Fruit fly (Drosophila melanogaster) whole organism, embryonic: ENCODE data around the gene Lmpt.

Source experiments
- Adf1 ChIP-seq: fragments of 200-800 bp; sonication (Bioruptor generic); IDR thresholded peaks from 2 replicates; pipeline ENCODE4 v1.3.6; 2022; ENCODE audit warnings: missing biosample characterization, missing genetic modification characterization
- Aef1 ChIP-seq: fragments of 200-800 bp; sonication (Bioruptor generic); IDR thresholded peaks from 3 replicates; pipeline ENCODE4 v1.3.6; 2022; ENCODE audit warnings: missing biosample characterization, missing genetic modification characterization
- Awh ChIP-seq: fragments of 200-800 bp; sonication (Bioruptor generic); IDR thresholded peaks from 2 replicates; pipeline ENCODE4, ENCODE4 v1.3.6; 2022; ENCODE audit warnings: missing biosample characterization, missing genetic modification characterization
- B-H1 ChIP-seq: fragments of 200-800 bp; sonication (Bioruptor generic); IDR thresholded peaks from 3 replicates; pipeline ENCODE4 v1.3.6; 2022; ENCODE audit warnings: missing biosample characterization, missing genetic modification characterization
- CG10321 ChIP-seq: fragments of 200-800 bp; sonication (Bioruptor generic); IDR thresholded peaks from 2 replicates; pipeline ENCODE4 v1.3.6; 2022; ENCODE audit warnings: missing biosample characterization, missing genetic modification characterization
- CG12071 ChIP-seq: fragments of 200-800 bp; sonication (Bioruptor generic); optimal IDR thresholded peaks from 3 replicates; lab custom pipeline; 2018; ENCODE audit warnings: missing biosample characterization, mild to moderate bottlenecking, missing genetic modification characterization
- CG13287 ChIP-seq: fragments of 200-800 bp; sonication (Bioruptor generic); IDR thresholded peaks from 2 replicates; pipeline ENCODE4 v1.3.6; 2022; ENCODE audit warnings: missing biosample characterization, missing genetic modification characterization; ENCODE audit not compliant: partially characterized antibody
- CG13775 ChIP-seq: fragments of 200-800 bp; sonication (Bioruptor generic); optimal IDR thresholded peaks from 3 replicates; lab custom pipeline; 2017; ENCODE audit warnings: missing biosample characterization, mild to moderate bottlenecking, missing genetic modification characterization
- CG13894 ChIP-seq: fragments of 200-800 bp; sonication (Bioruptor generic); optimal IDR thresholded peaks from 3 replicates; lab custom pipeline; 2018; ENCODE audit warnings: missing biosample characterization, mild to moderate bottlenecking, missing genetic modification characterization, moderate library complexity
- CG14050 ChIP-seq: fragments of 200-800 bp; sonication (Bioruptor generic); IDR thresholded peaks from 3 replicates; pipeline ENCODE4 v1.3.6; 2022; ENCODE audit warnings: missing biosample characterization, missing genetic modification characterization
- CG14965 ChIP-seq: fragments of 200-800 bp; sonication (Bioruptor generic); optimal IDR thresholded peaks from 2 replicates; lab custom pipeline; 2016; ENCODE audit warnings: missing biosample characterization, missing genetic modification characterization, borderline replicate concordance
- CG17829 ChIP-seq: fragments of 200-800 bp; optimal IDR thresholded peaks from 2 replicates; lab custom pipeline; 2019; ENCODE audit warnings: missing biosample characterization, mild to moderate bottlenecking, missing genetic modification characterization, moderate library complexity
- CG2120 ChIP-seq: fragments of 200-800 bp; sonication (Bioruptor generic); optimal IDR thresholded peaks from 3 replicates; lab custom pipeline; 2016; ENCODE audit warnings: missing biosample characterization, missing genetic modification characterization
- CG2889 ChIP-seq: fragments of 200-800 bp; sonication (Bioruptor generic); IDR thresholded peaks from 3 replicates; pipeline ENCODE4 v1.3.6; 2022; ENCODE audit warnings: missing biosample characterization, missing genetic modification characterization
- CG3065 ChIP-seq: fragments of 200-800 bp; sonication (Bioruptor generic); optimal IDR thresholded peaks from 2 replicates; lab custom pipeline; 2016; ENCODE audit warnings: missing biosample characterization, missing genetic modification characterization
- CG33213 ChIP-seq: fragments of 200-800 bp; sonication (Bioruptor generic); optimal IDR thresholded peaks from 3 replicates; lab custom pipeline; 2016; ENCODE audit warnings: missing biosample characterization, missing genetic modification characterization
- CG4282 ChIP-seq: fragments of 200-800 bp; sonication (Bioruptor generic); optimal IDR thresholded peaks from 2 replicates; lab custom pipeline; 2016; ENCODE audit warnings: missing biosample characterization, missing genetic modification characterization
- CG43689 ChIP-seq: fragments of 200-800 bp; sonication (Bioruptor generic); IDR thresholded peaks from 2 replicates; pipeline ENCODE4 v1.3.6; 2022; ENCODE audit warnings: missing biosample characterization, missing genetic modification characterization
- CG6765 ChIP-seq: fragments of 200-800 bp; sonication (Bioruptor generic); optimal IDR thresholded peaks from 3 replicates; lab custom pipeline; 2017; ENCODE audit warnings: missing biosample characterization, mild to moderate bottlenecking, missing genetic modification characterization
- CG7987 ChIP-seq: fragments of 200-800 bp; sonication (Bioruptor generic); optimal IDR thresholded peaks from 2 replicates; lab custom pipeline; 2018; ENCODE audit warnings: missing biosample characterization, mild to moderate bottlenecking, missing genetic modification characterization, moderate library complexity
- CG8765 ChIP-seq: fragments of 200-800 bp; sonication (Bioruptor generic); IDR thresholded peaks from 2 replicates; pipeline ENCODE4 v1.3.6; 2022; ENCODE audit warnings: missing biosample characterization, missing genetic modification characterization
- CG9609 ChIP-seq: fragments of 200-800 bp; sonication (Bioruptor generic); optimal IDR thresholded peaks from 3 replicates; lab custom pipeline; 2016; ENCODE audit warnings: missing biosample characterization, missing genetic modification characterization
- D ChIP-seq, 2 experiments: fragments of 200-800 bp in 1 of 2; fragments of >200 bp in 1 of 2; sonication (Bioruptor generic) in 1 of 2; optimal IDR thresholded peaks; 2 replicates in 1 of 2; 3 replicates in 1 of 2; lab custom pipeline; 2017; ENCODE audit warnings: mild to moderate bottlenecking in 1 of 2, missing biosample characterization in 1 of 2, missing genetic modification characterization in 1 of 2, missing genetic modification reagents in 1 of 2
- Doc2 ChIP-seq: fragments of 200-800 bp; sonication (Bioruptor generic); IDR thresholded peaks from 2 replicates; pipeline ENCODE4 v1.3.6; 2022; ENCODE audit warnings: missing biosample characterization, missing genetic modification characterization
- Fer3 ChIP-seq: fragments of 200-800 bp; sonication (Bioruptor generic); optimal IDR thresholded peaks from 2 replicates; lab custom pipeline; 2018; ENCODE audit warnings: missing biosample characterization, mild to moderate bottlenecking, missing genetic modification characterization, moderate library complexity
- HmgZ ChIP-seq: fragments of 200-800 bp; sonication (Bioruptor generic); optimal IDR thresholded peaks from 2 replicates; lab custom pipeline; 2018; ENCODE audit warnings: missing biosample characterization, mild to moderate bottlenecking, missing genetic modification characterization
- Lhr ChIP-seq: fragments of 200-800 bp; sonication (Bioruptor generic); optimal IDR thresholded peaks from 3 replicates; lab custom pipeline; 2017; ENCODE audit warnings: mild to moderate bottlenecking, missing biosample characterization, missing genetic modification reagents, missing genetic modification characterization
- MESR4 ChIP-seq: fragments of 200-800 bp; sonication (Bioruptor generic); optimal IDR thresholded peaks from 2 replicates; lab custom pipeline; 2018; ENCODE audit warnings: missing biosample characterization, mild to moderate bottlenecking, missing genetic modification characterization, moderate library complexity
- MTF-1 ChIP-seq: fragments of 200-800 bp; sonication (Bioruptor generic); optimal IDR thresholded peaks from 2 replicates; lab custom pipeline; 2018; ENCODE audit warnings: missing biosample characterization, mild to moderate bottlenecking, missing genetic modification characterization, borderline replicate concordance
- Meics ChIP-seq: fragments of 200-800 bp; sonication (Bioruptor generic); optimal IDR thresholded peaks from 2 replicates; lab custom pipeline; 2017; ENCODE audit warnings: missing biosample characterization, mild to moderate bottlenecking, missing genetic modification characterization
- Mes4 ChIP-seq: fragments of 200-800 bp; sonication (Bioruptor generic); optimal IDR thresholded peaks from 2 replicates; lab custom pipeline; 2016; ENCODE audit warnings: missing biosample characterization, missing genetic modification characterization
- NC2α ChIP-seq: fragments of 200-800 bp; sonication (Bioruptor generic); optimal IDR thresholded peaks from 2 replicates; lab custom pipeline; 2016; ENCODE audit warnings: missing biosample characterization, missing genetic modification characterization
- Tbp ChIP-seq: fragments of >200 bp; optimal IDR thresholded peaks from 2 replicates; lab custom pipeline; 2018; ENCODE audit warnings: missing biosample characterization, missing genetic modification characterization
- ab ChIP-seq: fragments of 200-800 bp; sonication (Bioruptor generic); optimal IDR thresholded peaks from 2 replicates; lab custom pipeline; 2016; ENCODE audit warnings: missing biosample characterization, missing genetic modification characterization
- al ChIP-seq: fragments of 200-800 bp; sonication (Bioruptor generic); IDR thresholded peaks from 2 replicates; pipeline ENCODE4 v1.3.6; 2022; ENCODE audit warnings: missing biosample characterization, missing genetic modification characterization
- ase ChIP-seq: fragments of 200-800 bp; sonication (Bioruptor generic); IDR thresholded peaks from 3 replicates; pipeline ENCODE4 v1.3.6; 2022; ENCODE audit warnings: missing biosample characterization, missing genetic modification characterization
- btn ChIP-seq: fragments of 200-800 bp; sonication (Bioruptor generic); optimal IDR thresholded peaks from 2 replicates; lab custom pipeline; 2016; ENCODE audit warnings: missing biosample characterization, missing genetic modification characterization
- crp ChIP-seq, 2 experiments: fragments of 200-800 bp; sonication (Bioruptor generic); optimal IDR thresholded peaks; 2 replicates in 1 of 2; 3 replicates in 1 of 2; lab custom pipeline; 2017; ENCODE audit warnings: missing biosample characterization in 2 of 2, missing genetic modification characterization in 2 of 2, mild to moderate bottlenecking in 1 of 2, moderate library complexity in 1 of 2
- dmrt11E ChIP-seq: fragments of 200-800 bp; sonication (Bioruptor generic); optimal IDR thresholded peaks from 3 replicates; lab custom pipeline; 2018; ENCODE audit warnings: missing biosample characterization, mild to moderate bottlenecking, missing genetic modification characterization, moderate library complexity
- dpn ChIP-seq, 2 experiments: fragments of 200-800 bp; sonication (Bioruptor generic); optimal IDR thresholded peaks; 3 replicates each; lab custom pipeline; 2016; ENCODE audit warnings: missing biosample characterization in 2 of 2, missing genetic modification characterization in 2 of 2
- fd3F ChIP-seq: fragments of 200-800 bp; sonication (Bioruptor generic); optimal IDR thresholded peaks from 2 replicates; lab custom pipeline; 2018; ENCODE audit warnings: missing biosample characterization, mild to moderate bottlenecking, missing genetic modification characterization, moderate library complexity
- gce ChIP-seq: fragments of 200-800 bp; sonication (Bioruptor generic); IDR thresholded peaks from 3 replicates; pipeline ENCODE4 v1.3.6; 2022; ENCODE audit warnings: missing biosample characterization, missing genetic modification characterization
- gro ChIP-seq: fragments of 200-800 bp; sonication (Bioruptor generic); optimal IDR thresholded peaks from 2 replicates; lab custom pipeline; 2016; ENCODE audit warnings: missing biosample characterization, missing genetic modification characterization
- luna ChIP-seq: fragments of 200-800 bp; sonication (Bioruptor generic); optimal IDR thresholded peaks from 2 replicates; lab custom pipeline; 2016; ENCODE audit warnings: missing biosample characterization, missing genetic modification characterization
- mam ChIP-seq: fragments of 200-800 bp; sonication (Bioruptor generic); optimal IDR thresholded peaks from 3 replicates; lab custom pipeline; 2016; ENCODE audit warnings: missing biosample characterization, missing genetic modification characterization
- pfk ChIP-seq: fragments of 200-800 bp; sonication (Bioruptor generic); optimal IDR thresholded peaks from 2 replicates; lab custom pipeline; 2018; ENCODE audit warnings: missing biosample characterization, mild to moderate bottlenecking, missing genetic modification characterization, moderate library complexity
- ro ChIP-seq: fragments of 200-800 bp; sonication (Bioruptor generic); IDR thresholded peaks from 2 replicates; pipeline ENCODE4 v1.3.6; 2022; ENCODE audit warnings: missing biosample characterization, missing genetic modification characterization
- schlank ChIP-seq: fragments of 200-800 bp; sonication (Bioruptor generic); optimal IDR thresholded peaks from 2 replicates; lab custom pipeline; 2018; ENCODE audit warnings: missing biosample characterization, mild to moderate bottlenecking, missing genetic modification characterization
- sima ChIP-seq: fragments of 200-800 bp; sonication (Bioruptor generic); optimal IDR thresholded peaks from 2 replicates; lab custom pipeline; 2016; ENCODE audit warnings: missing biosample characterization, missing genetic modification characterization
- sisA ChIP-seq: fragments of 200-800 bp; sonication (Bioruptor generic); IDR thresholded peaks from 2 replicates; pipeline ENCODE4 v1.3.6; 2022; ENCODE audit warnings: missing biosample characterization, missing genetic modification characterization
- stc ChIP-seq: fragments of 200-800 bp; sonication (Bioruptor generic); IDR thresholded peaks from 2 replicates; pipeline ENCODE4 v1.3.6; 2022; ENCODE audit warnings: missing biosample characterization, missing genetic modification characterization
- vfl ChIP-seq: fragments of 200-800 bp; sonication (Bioruptor generic); optimal IDR thresholded peaks from 2 replicates; lab custom pipeline; 2016; ENCODE audit warnings: missing biosample characterization, missing genetic modification characterization

Gene Lmpt

dm6 chr3L:16870723-16871137 lies 5.6 kb downstream of the Lmpt start (continued):
- TF ChIP-seq CG4282 (GFP tag; lab: Kevin White, UChicago) (no peak), Aef1 (no peak), Tbp (no peak), CG14965 (no peak), vfl (GFP tag; lab: Kevin White, UChicago) (no peak), crp (GFP tag; optimal IDR thresholded peaks at IDR 0.05; lab: Kevin White, UChicago) (no peak), MESR4 (GFP tag; lab: Kevin White, UChicago) (no peak), CG43689 (GFP tag; lab: Robert Waterston, UW) (no peak), CG14050 (GFP tag; lab: Robert Waterston, UW) (no peak), CG6765 (GFP tag; lab: Kevin White, UChicago) (no peak), dpn (GFP tag; optimal IDR thresholded peaks at IDR 0.05; lab: Kevin White, UChicago) (peak in 1 of 2 experiments; percentile 8), MTF-1 (GFP tag; lab: Kevin White, UChicago) (no peak), luna (no peak), CG13775 (GFP tag; lab: Kevin White, UChicago) (no peak), CG8765 (GFP tag; lab: Robert Waterston, UW) (no peak), CG12071 (GFP tag; lab: Kevin White, UChicago) (no peak), btn (GFP tag; lab: Kevin White, UChicago) (no peak), CG9609 (no peak), B-H1 (no peak), dmrt11E (no peak), stc (GFP tag; lab: Robert Waterston, UW) (no peak), sima (GFP tag; lab: Kevin White, UChicago) (no peak), CG13287 (no peak), ro (no peak), sisA (GFP tag; lab: Robert Waterston, UW) (no peak), CG17829 (peak; percentile 12), NC2α (GFP tag; lab: Kevin White, UChicago) (no peak), pfk (no peak), gce (no peak), CG2120 (peak; percentile 1), Doc2 (GFP tag; lab: Robert Waterston, UW) (no peak), Meics (GFP tag; lab: Kevin White, UChicago) (peak; percentile 30), CG3065 (GFP tag; lab: Kevin White, UChicago) (no peak), CG13894 (no peak), gro (no peak), Lhr (GFP tag; lab: Kevin White, UChicago) (no peak), CG33213 (GFP tag; lab: Kevin White, UChicago) (no peak), Awh (GFP tag; lab: Robert Waterston, UW) (no peak), HmgZ (tag; lab: Kevin White, UChicago) (no peak), fd3F (GFP tag; lab: Kevin White, UChicago) (no peak), Mes4 (GFP tag; lab: Kevin White, UChicago) (no peak), Fer3 (tag; lab: Kevin White, UChicago) (no peak), mam (GFP tag; lab: Kevin White, UChicago) (no peak), Adf1 (GFP tag; lab: Robert Waterston, UW) (no peak), schlank (tag; lab: Kevin White, UChicago) (no peak), ase (GFP tag; lab: Robert Waterston, UW) (no peak), CG10321 (no peak), D (optimal IDR thresholded peaks at IDR 0.05; lab: Kevin White, UChicago) (no peak), D (GFP tag; optimal IDR thresholded peaks at IDR 0.05; lab: Kevin White, UChicago) (peak; percentile 35), CG2889 (GFP tag; lab: Robert Waterston, UW) (no peak), ab (GFP tag; lab: Kevin White, UChicago) (no peak), al (GFP tag; lab: Robert Waterston, UW) (no peak), CG7987 (GFP tag; lab: Kevin White, UChicago) (no peak)
